Fruit fly (Drosophila melanogaster) Kc167 (cell line): ENCODE data around the gene LysRS.

Experiments used
- Myc ChIP-seq: fragments of >200 bp; optimal IDR thresholded peaks from 2 replicates; lab custom pipeline; 2017; ENCODE audit warnings: missing external identifiers
- Sin3A ChIP-seq: fragments of >200 bp; optimal IDR thresholded peaks from 2 replicates; lab custom pipeline; 2018; ENCODE audit warnings: missing external identifiers
- h ChIP-seq: fragments of >200 bp; optimal IDR thresholded peaks from 3 replicates; lab custom pipeline; 2018; ENCODE audit warnings: missing external identifiers
- psq ChIP-seq: fragments of >200 bp; optimal IDR thresholded peaks from 2 replicates; lab custom pipeline; 2017; ENCODE audit warnings: missing external identifiers

- no peak for TF ChIP-seq h (lab: Kevin White, UChicago)
- TF ChIP-seq Myc, result no peak
- TF ChIP-seq psq (lab: Kevin White, UChicago), result no peak
- no peak for TF ChIP-seq Sin3A (lab: Kevin White, UChicago)
Measured at dm6 chrX:9644828-9645227, 36.1 kb upstream of the LysRS start.
